Fruit fly (Drosophila melanogaster): ENCODE measurements around the gene DIP-epsilon.

DIP-epsilon gene

dm6 chr2L:6343084-6343873, 67.8 kb downstream of the DIP-epsilon start (continued):
- TF ChIP-seq CG9797 (GFP tag; optimal IDR thresholded peaks at IDR 0.05) (peak; percentile 44), bigmax (GFP tag; optimal IDR thresholded peaks at IDR 0.05) (no peak), lov (optimal IDR thresholded peaks at IDR 0.05) (no peak), lov (GFP tag; IDR thresholded peaks at IDR 0.05) (no peak), CG13894 (tag; optimal IDR thresholded peaks at IDR 0.05) (no peak), CG32767 (GFP tag; IDR thresholded peaks at IDR 0.05) (no peak), Ets65A (GFP tag) (peak; percentile 49), CG10267 (tag; optimal IDR thresholded peaks at IDR 0.05) (peak; percentile 23), lilli (GFP tag; optimal IDR thresholded peaks at IDR 0.05) (no peak), gfzf (GFP tag; optimal IDR thresholded peaks at IDR 0.05) (peak; percentile 92), pzg (GFP tag; optimal IDR thresholded peaks at IDR 0.05) (peak; percentile 90), CG4360 (GFP tag; IDR thresholded peaks at IDR 0.05) (no peak), CrebB (tag; optimal IDR thresholded peaks at IDR 0.05) (no peak), emc (GFP tag; optimal IDR thresholded peaks at IDR 0.05) (no peak), CG11247 (GFP tag; IDR thresholded peaks at IDR 0.05) (no peak), pnt (GFP tag; optimal IDR thresholded peaks at IDR 0.05) (no peak), CG9215 (GFP tag; IDR thresholded peaks at IDR 0.05) (no peak), Sry-δ (GFP tag; optimal IDR thresholded peaks at IDR 0.05) (peak; percentile 31), D (optimal IDR thresholded peaks at IDR 0.05) (no peak), D (GFP tag; optimal IDR thresholded peaks at IDR 0.05) (no peak), tna (GFP tag; IDR thresholded peaks at IDR 0.05; ENCODE audit: partially characterized antibody) (no peak), CG4424 (GFP tag; optimal IDR thresholded peaks at IDR 0.05) (no peak), CG30431 (GFP tag; optimal IDR thresholded peaks at IDR 0.05) (no peak), hbn (GFP tag; IDR thresholded peaks at IDR 0.05; ENCODE audit: partially characterized antibody) (0 out of 2 replicates have a peak, but pooled peaks have one; percentile 20), stc (GFP tag; IDR thresholded peaks at IDR 0.05) (no peak), CG17328 (GFP tag; IDR thresholded peaks at IDR 0.05) (peak; percentile 21; the same call in 1 of the 2 replicates), CG10543 (GFP tag; optimal IDR thresholded peaks at IDR 0.05) (peak; percentile 60), bowl (GFP tag; IDR thresholded peaks at IDR 0.05) (0 out of 2 replicates have a peak, but pooled peaks have one; percentile 12), B-H2 (GFP tag; optimal IDR thresholded peaks at IDR 0.05) (no peak), Dek (tag; optimal IDR thresholded peaks at IDR 0.05) (peak; percentile 4), HLHmδ (GFP tag; optimal IDR thresholded peaks at IDR 0.05) (no peak), ATbp (GFP tag; optimal IDR thresholded peaks at IDR 0.05) (no peak), tin (GFP tag; optimal IDR thresholded peaks at IDR 0.05) (no peak), pum (GFP tag; optimal IDR thresholded peaks at IDR 0.05) (no peak), otp (GFP tag; IDR thresholded peaks at IDR 0.05) (no peak), CG18599 (GFP tag; optimal IDR thresholded peaks at IDR 0.05) (peak; percentile 43), D19B (GFP tag; optimal IDR thresholded peaks at IDR 0.05) (peak; percentile 15), CG30020 (tag; optimal IDR thresholded peaks at IDR 0.05) (no peak), Med (GFP tag) (peak; percentile 86), CG4282 (GFP tag; optimal IDR thresholded peaks at IDR 0.05) (no peak), CG2678 (tag; optimal IDR thresholded peaks at IDR 0.05) (peak; percentile 3), CG14710 (tag; optimal IDR thresholded peaks at IDR 0.05) (peak; percentile 21), CG7271 (tag; optimal IDR thresholded peaks at IDR 0.05) (no peak), CG8388 (GFP tag; optimal IDR thresholded peaks at IDR 0.05) (no peak), Meics (GFP tag; optimal IDR thresholded peaks at IDR 0.05) (peak; percentile 5), CG17829 (tag; optimal IDR thresholded peaks at IDR 0.05) (peak; percentile 31), CG7357 (GFP tag; IDR thresholded peaks at IDR 0.05) (no peak), CG13296 (GFP tag; optimal IDR thresholded peaks at IDR 0.05) (peak; percentile 21), CG34376 (GFP tag; optimal IDR thresholded peaks at IDR 0.05) (peak; percentile 98), MESR4 (GFP tag; optimal IDR thresholded peaks at IDR 0.05) (peak; percentile 43)
